Fruit fly (Drosophila melanogaster): ENCODE data around the gene CG4375.

The CG4375 gene

dm6 chr2L:1072184-1072583 lies 45.5 kb upstream of the CG4375 start (continued):
- TF ChIP-seq CG34376 (GFP tag; optimal IDR thresholded peaks at IDR 0.05) (peak; percentile 80), CG7987 (GFP tag; optimal IDR thresholded peaks at IDR 0.05) (peak; percentile 98), org-1 (GFP tag; optimal IDR thresholded peaks at IDR 0.05) (peak; percentile 96), bab2 (GFP tag; optimal IDR thresholded peaks at IDR 0.05) (peak; percentile 97), croc (GFP tag; conservative IDR thresholded peaks at IDR 0.05) (peak; percentile 58), pita (GFP tag; optimal IDR thresholded peaks at IDR 0.05) (no peak), MTF-1 (GFP tag; optimal IDR thresholded peaks at IDR 0.05; ENCODE audit: borderline replicate concordance) (peak; percentile 98), CG17359 (tag; optimal IDR thresholded peaks at IDR 0.05) (peak; percentile 96), Dip2 (GFP tag; IDR thresholded peaks at IDR 0.05) (no peak), CG9609 (GFP tag; optimal IDR thresholded peaks at IDR 0.05) (peak; percentile 86), CG14667 (GFP tag; IDR thresholded peaks at IDR 0.05) (peak; percentile 67; the same call in 1 of the 2 replicates), CG13775 (GFP tag; optimal IDR thresholded peaks at IDR 0.05) (peak; percentile 85), Hr51 (GFP tag; optimal IDR thresholded peaks at IDR 0.05) (peak; percentile 67 to 92), CG4424 (GFP tag; optimal IDR thresholded peaks at IDR 0.05) (peak; percentile 89), CG5180 (GFP tag; optimal IDR thresholded peaks at IDR 0.05) (peak; percentile 88), gsb (GFP tag; IDR thresholded peaks at IDR 0.05) (peak; percentile 81), CG30431 (GFP tag; optimal IDR thresholded peaks at IDR 0.05) (peak; percentile 82), Ptx1 (GFP tag; IDR thresholded peaks at IDR 0.05) (peak; percentile 74), grau (tag; optimal IDR thresholded peaks at IDR 0.05) (peak; percentile 71), tin (GFP tag; optimal IDR thresholded peaks at IDR 0.05) (peak; percentile 80), sima (GFP tag; optimal IDR thresholded peaks at IDR 0.05) (peak; percentile 84), Max (GFP tag; optimal IDR thresholded peaks at IDR 0.05) (peak; percentile 91), pnt (GFP tag; optimal IDR thresholded peaks at IDR 0.05) (peak; percentile 87), corto (GFP tag; optimal IDR thresholded peaks at IDR 0.05) (no peak), CG4404 (GFP tag; IDR thresholded peaks at IDR 0.05) (peak; percentile 7; the same call in 1 of the 2 replicates), zfh2 (GFP tag; optimal IDR thresholded peaks at IDR 0.05) (peak; percentile 79), chif (GFP tag; optimal IDR thresholded peaks at IDR 0.05) (peak; percentile 87 to 94), CG32767 (GFP tag; IDR thresholded peaks at IDR 0.05) (peak; percentile 79), CG11696 (GFP tag; IDR thresholded peaks at IDR 0.05) (peak; percentile 82), CG31441 (GFP tag; IDR thresholded peaks at IDR 0.05) (peak; percentile 91), CG31365 (tag; optimal IDR thresholded peaks at IDR 0.05) (peak; percentile 89), kni (GFP tag; optimal IDR thresholded peaks at IDR 0.05) (peak; percentile 99), CG4854 (GFP tag; optimal IDR thresholded peaks at IDR 0.05) (peak; percentile 95), CG16813 (GFP tag; IDR thresholded peaks at IDR 0.05; ENCODE audit: partially characterized antibody) (no peak), Atf-2 (GFP tag; optimal IDR thresholded peaks at IDR 0.05) (peak; percentile 84), CG5953 (GFP tag; IDR thresholded peaks at IDR 0.05) (peak; percentile 93), CG34422 (GFP tag; IDR thresholded peaks at IDR 0.05) (peak; percentile 42; the same call in 1 of the 3 replicates), kay (GFP tag; optimal IDR thresholded peaks at IDR 0.05) (peak; percentile 86), Ada2b (GFP tag; IDR thresholded peaks at IDR 0.05) (peak; percentile 78), dm (GFP tag; optimal IDR thresholded peaks at IDR 0.05) (peak; percentile 82), BtbVII (GFP tag; optimal IDR thresholded peaks at IDR 0.05) (peak; percentile 95), btn (GFP tag; optimal IDR thresholded peaks at IDR 0.05) (peak; percentile 88), vnd (GFP tag; IDR thresholded peaks at IDR 0.05; ENCODE audit: partially characterized antibody) (no peak), dimm (GFP tag; IDR thresholded peaks at IDR 0.05) (peak; percentile 81; the same call in 1 of the 2 replicates), esg (GFP tag; conservative IDR thresholded peaks at IDR 0.05) (peak; percentile 32; the same call in 1 of the 2 replicates), Nf-YC (tag; optimal IDR thresholded peaks at IDR 0.05) (peak; percentile 53), CG15479 (GFP tag; optimal IDR thresholded peaks at IDR 0.05) (peak; percentile 32), CG10654 (GFP tag; optimal IDR thresholded peaks at IDR 0.05) (peak; percentile 95), wor (GFP tag; IDR thresholded peaks at IDR 0.05) (peak; percentile 58; the same call in 1 of the 2 replicates), schlank (tag; optimal IDR thresholded peaks at IDR 0.05) (peak; percentile 95), CG11247 (GFP tag; IDR thresholded peaks at IDR 0.05) (peak; percentile 91)

All from whole organism, embryonic.